Worm (Caenorhabditis elegans): ENCODE results near the gene sec-22.

sec-22 gene

ce11 chrX:1057821-1058377, 22.6 kb downstream of the sec-22 start:
- no peak for TF ChIP-seq tra-4 (tag; optimal IDR thresholded peaks at IDR 0.05)
- no peak for TF ChIP-seq hmbx-1 (tag; optimal IDR thresholded peaks at IDR 0.05)
- no peak for TF ChIP-seq hnd-1 (tag; optimal IDR thresholded peaks at IDR 0.05)
- TF ChIP-seq pes-1 (GFP tag; IDR thresholded peaks at IDR 0.05): no peak
- TF ChIP-seq sea-1 (GFP tag; conservative IDR thresholded peaks at IDR 0.05): no peak
- no peak for TF ChIP-seq ets-7 (tag; optimal IDR thresholded peaks at IDR 0.05)
- no peak for TF ChIP-seq F13C5.2 (tag; optimal IDR thresholded peaks at IDR 0.05)
- no peak for TF ChIP-seq scrt-1 (GFP tag; IDR thresholded peaks at IDR 0.05)
- no peak for TF ChIP-seq flt-1 (GFP tag; IDR thresholded peaks at IDR 0.05)
- TF ChIP-seq tbx-37 (GFP tag; conservative IDR thresholded peaks at IDR 0.05): no peak
- TF ChIP-seq hmg-4 (GFP tag; optimal IDR thresholded peaks at IDR 0.05): no peak
- no peak for TF ChIP-seq tbx-11 (GFP tag; IDR thresholded peaks at IDR 0.05)
- TF ChIP-seq B0310.2 (tag; optimal IDR thresholded peaks at IDR 0.05): no peak
- no peak for TF ChIP-seq ceh-13 (GFP tag; optimal IDR thresholded peaks at IDR 0.05)
- TF ChIP-seq ceh-36 (tag; optimal IDR thresholded peaks at IDR 0.05): no peak
- TF ChIP-seq ama-1 (optimal IDR thresholded peaks at IDR 0.05): no peak
- TF ChIP-seq aly-1 (tag; optimal IDR thresholded peaks at IDR 0.05): no peak

ce11 chrX:1060705-1061104, 25.4 kb downstream of the sec-22 start:
- no peak for TF ChIP-seq hmbx-1 (tag; optimal IDR thresholded peaks at IDR 0.05)
- no peak for TF ChIP-seq hmg-4 (GFP tag; optimal IDR thresholded peaks at IDR 0.05)
- TF ChIP-seq tbx-11 (GFP tag; IDR thresholded peaks at IDR 0.05): no peak
- no peak for TF ChIP-seq sea-1 (GFP tag; conservative IDR thresholded peaks at IDR 0.05)
- no peak for TF ChIP-seq tbx-37 (GFP tag; conservative IDR thresholded peaks at IDR 0.05)
- no peak for TF ChIP-seq flt-1 (GFP tag; IDR thresholded peaks at IDR 0.05)
- no peak for TF ChIP-seq aly-1 (tag; optimal IDR thresholded peaks at IDR 0.05)
- TF ChIP-seq B0310.2 (tag; optimal IDR thresholded peaks at IDR 0.05): no peak
- TF ChIP-seq ets-7 (tag; optimal IDR thresholded peaks at IDR 0.05): no peak
- no peak for TF ChIP-seq hnd-1 (tag; optimal IDR thresholded peaks at IDR 0.05)
- no peak for TF ChIP-seq ceh-13 (GFP tag; optimal IDR thresholded peaks at IDR 0.05)
- TF ChIP-seq F13C5.2 (tag; optimal IDR thresholded peaks at IDR 0.05): no peak
- no peak for TF ChIP-seq ceh-36 (tag; optimal IDR thresholded peaks at IDR 0.05)

- TF ChIP-seq B0310.2 (tag; optimal IDR thresholded peaks at IDR 0.05) (no peak), hmbx-1 (tag; optimal IDR thresholded peaks at IDR 0.05) (no peak), F13C5.2 (tag; optimal IDR thresholded peaks at IDR 0.05) (no peak), hnd-1 (tag; optimal IDR thresholded peaks at IDR 0.05) (no peak), scrt-1 (GFP tag; IDR thresholded peaks at IDR 0.05) (0 out of 2 replicates have a peak, but pooled peaks have one; percentile 20), tra-4 (tag; optimal IDR thresholded peaks at IDR 0.05) (no peak), ama-1 (optimal IDR thresholded peaks at IDR 0.05) (no peak), tbx-37 (GFP tag; conservative IDR thresholded peaks at IDR 0.05) (no peak)
Observed at ce11 chrX:1062403-1063073, 27.2 kb downstream of the sec-22 start, which contains the start of gene unc-1. Gene unc-1, minus strand, starts transcription at chrX:1062453.

ce11 chrX:1064064-1064463, 28.7 kb downstream of the sec-22 start:
- no peak for TF ChIP-seq flt-1 (GFP tag; IDR thresholded peaks at IDR 0.05)
- TF ChIP-seq F13C5.2 (tag; optimal IDR thresholded peaks at IDR 0.05): peak; percentile 45
- peak; percentile 40 for TF ChIP-seq hmg-4 (GFP tag; optimal IDR thresholded peaks at IDR 0.05)

ce11 chrX:1068986-1069385, 33.6 kb downstream of the sec-22 start, which contains the start of gene mksr-1:
Gene mksr-1, minus strand, starts transcription at chrX:1069129.
- TF ChIP-seq ets-7 (tag; optimal IDR thresholded peaks at IDR 0.05): peak; percentile 78
- no peak for TF ChIP-seq ceh-36 (tag; optimal IDR thresholded peaks at IDR 0.05)

- peak; percentile 48; the same call in 1 of the 2 replicates for TF ChIP-seq tbx-37 (GFP tag; conservative IDR thresholded peaks at IDR 0.05)
Observed at ce11 chrX:1070585-1070984, 35.2 kb downstream of the sec-22 start.

ce11 chrX:1072152-1072551, 36.8 kb downstream of the sec-22 start, which contains the start of gene lim-6:
Gene lim-6, plus strand, starts transcription at chrX:1072452.
- no peak for TF ChIP-seq B0310.2 (tag; optimal IDR thresholded peaks at IDR 0.05)
- TF ChIP-seq tbx-37 (GFP tag; conservative IDR thresholded peaks at IDR 0.05): no peak

- no peak for TF ChIP-seq aly-1 (tag; optimal IDR thresholded peaks at IDR 0.05)
- no peak for TF ChIP-seq pes-1 (GFP tag; IDR thresholded peaks at IDR 0.05)
- no peak for TF ChIP-seq tra-4 (tag; optimal IDR thresholded peaks at IDR 0.05)
- no peak for TF ChIP-seq ceh-13 (GFP tag; optimal IDR thresholded peaks at IDR 0.05)
- no peak for TF ChIP-seq hmg-4 (GFP tag; optimal IDR thresholded peaks at IDR 0.05)
- no peak for TF ChIP-seq hnd-1 (tag; optimal IDR thresholded peaks at IDR 0.05)
- TF ChIP-seq F13C5.2 (tag; optimal IDR thresholded peaks at IDR 0.05): no peak
Observed at ce11 chrX:1080549-1080948, 45.2 kb downstream of the sec-22 start, which contains the start of gene pfn-3. Gene pfn-3, minus strand, starts transcription at chrX:1080649.

- no peak for TF ChIP-seq B0310.2 (tag; optimal IDR thresholded peaks at IDR 0.05)
- no peak for TF ChIP-seq sea-1 (GFP tag; conservative IDR thresholded peaks at IDR 0.05)
- peak; percentile 41 for TF ChIP-seq aly-1 (tag; optimal IDR thresholded peaks at IDR 0.05)
- TF ChIP-seq scrt-1 (GFP tag; IDR thresholded peaks at IDR 0.05): 0 out of 2 replicates have a peak, but pooled peaks have one; percentile 17
- peak; percentile 62 for TF ChIP-seq hmg-4 (GFP tag; optimal IDR thresholded peaks at IDR 0.05)
- TF ChIP-seq tbx-37 (GFP tag; conservative IDR thresholded peaks at IDR 0.05): no peak
Observed at ce11 chrX:1081927-1082326, 46.6 kb downstream of the sec-22 start.
